Worm (Caenorhabditis elegans) whole organism, L4 larva: Measurements from ENCODE around the gene F59A1.12.
A peak's percentile ranks its signal among the peaks of the same experiment; 100 is the strongest.

Experiments used
- D1046.2 ChIP-seq: fragments of 200-800 bp; sonication (Bioruptor generic); IDR thresholded peaks from 2 replicates; pipeline ENCODE4 v1.3.6; 2022; ENCODE audit warnings: missing genetic modification characterization, missing compliant biosample characterization
- F49E8.2 ChIP-seq: sonication (generic microtip); optimal IDR thresholded peaks from 2 replicates; lab custom pipeline; 2016; ENCODE audit warnings: missing compliant biosample characterization, mild to moderate bottlenecking, missing genetic modification characterization, borderline replicate concordance
- Y105C5A.15 ChIP-seq: fragments of 200-800 bp; sonication (Bioruptor generic); IDR thresholded peaks from 2 replicates; pipeline ENCODE4 v1.3.6; 2022; ENCODE audit warnings: missing genetic modification characterization, missing compliant biosample characterization
- Y48G9A.11 ChIP-seq: fragments of 200-800 bp; sonication (Bioruptor generic); IDR thresholded peaks from 2 replicates; pipeline ENCODE4 v1.3.6; 2022; ENCODE audit warnings: missing genetic modification reagents, missing genetic modification characterization, missing compliant biosample characterization
- ZK337.2 ChIP-seq: fragments of 200-800 bp; sonication (Bioruptor generic); IDR thresholded peaks from 2 replicates; pipeline ENCODE4 v1.3.6; 2022; ENCODE audit warnings: missing genetic modification reagents, missing genetic modification characterization, missing compliant biosample characterization
- ZK546.5 ChIP-seq, 2 experiments: sonication (generic microtip); optimal IDR thresholded peaks; 2 replicates each; lab custom pipeline; 2017; ENCODE audit warnings: missing biosample characterization in 2 of 2, missing genetic modification characterization in 2 of 2
- aha-1 ChIP-seq: fragments of 150-350 bp; peaks from one replicate; lab custom pipeline; 2014; ENCODE audit warnings: missing biosample characterization, missing genetic modification characterization
- aly-2 ChIP-seq: sonication (generic microtip); optimal IDR thresholded peaks from 2 replicates; lab custom pipeline; 2018; ENCODE audit warnings: missing biosample characterization, missing genetic modification characterization
- arid-1 ChIP-seq: fragments of 200-800 bp; sonication (Bioruptor generic); conservative IDR thresholded peaks from 2 replicates; pipeline ENCODE4 v1.3.6; 2022; ENCODE audit warnings: missing genetic modification reagents, missing genetic modification characterization, missing compliant biosample characterization
- ceh-44 ChIP-seq: fragments of 200-800 bp; sonication (Bioruptor generic); IDR thresholded peaks from 2 replicates; pipeline ENCODE4 v1.3.6; 2022; ENCODE audit warnings: missing genetic modification reagents, missing genetic modification characterization, missing compliant biosample characterization
- ceh-82 ChIP-seq: sonication (generic microtip); optimal IDR thresholded peaks from 2 replicates; lab custom pipeline; 2017; ENCODE audit warnings: missing biosample characterization, missing genetic modification characterization
- daf-12 ChIP-seq: fragments of 150-350 bp; optimal IDR thresholded peaks from 2 replicates; lab custom pipeline; 2014; ENCODE audit warnings: missing biosample characterization, missing genetic modification reagents, missing genetic modification characterization
- daf-16 ChIP-seq, 3 experiments: sonication (generic microtip); optimal IDR thresholded peaks; 2 replicates each; lab custom pipeline; 2016 to 2017; ENCODE audit warnings: missing genetic modification characterization in 3 of 3, missing genetic modification reagents in 3 of 3, mild to moderate bottlenecking in 2 of 3, missing compliant biosample characterization in 2 of 3, missing biosample characterization in 1 of 3, moderate library complexity in 1 of 3
- dmd-6 ChIP-seq: fragments of 200-800 bp; sonication (Bioruptor generic); IDR thresholded peaks from 2 replicates; pipeline ENCODE4 v1.3.6; 2022; ENCODE audit warnings: missing genetic modification reagents, missing genetic modification characterization, missing compliant biosample characterization
- egl-43 ChIP-seq: fragments of 200-800 bp; sonication (Bioruptor generic); IDR thresholded peaks from 2 replicates; pipeline ENCODE4 v1.3.6; 2022; ENCODE audit warnings: missing genetic modification reagents, missing genetic modification characterization, missing compliant biosample characterization
- fos-1 ChIP-seq: fragments of 150-350 bp; optimal IDR thresholded peaks from 2 replicates; lab custom pipeline; 2014; ENCODE audit warnings: missing biosample characterization, missing genetic modification characterization
- hif-1 ChIP-seq, 2 experiments: sonication (generic microtip); optimal IDR thresholded peaks; 2 replicates each; lab custom pipeline; 2016 to 2017; ENCODE audit warnings: missing compliant biosample characterization in 2 of 2, missing genetic modification characterization in 2 of 2, missing genetic modification reagents in 2 of 2, missing genotype in 2 of 2, mild to moderate bottlenecking in 1 of 2
- hlh-11 ChIP-seq: fragments of 200-800 bp; sonication (Bioruptor generic); optimal IDR thresholded peaks from 2 replicates; lab custom pipeline; 2018; ENCODE audit warnings: mild to moderate bottlenecking, missing genetic modification characterization, missing compliant biosample characterization
- hlh-30 ChIP-seq: sonication (generic microtip); optimal IDR thresholded peaks from 2 replicates; lab custom pipeline; 2017; ENCODE audit warnings: antibody characterized with exemption, mild to moderate bottlenecking, missing genetic modification characterization, missing compliant biosample characterization; ENCODE audit not compliant: insufficient read depth
- lin-1 ChIP-seq: fragments of 200-800 bp; sonication (Bioruptor generic); IDR thresholded peaks from 2 replicates; pipeline ENCODE4 v1.3.6; 2022; ENCODE audit warnings: missing genetic modification reagents, missing genetic modification characterization, missing compliant biosample characterization
- lin-39 ChIP-seq: fragments of 150-350 bp; optimal IDR thresholded peaks from 2 replicates; lab custom pipeline; 2014; ENCODE audit warnings: missing biosample characterization, missing genetic modification reagents, missing genetic modification characterization
- madf-5 ChIP-seq, 2 experiments: fragments of 200-800 bp; sonication (Bioruptor generic); IDR thresholded peaks; 2 replicates each; pipeline ENCODE4 v1.3.6; 2022; ENCODE audit warnings: missing compliant biosample characterization in 2 of 2, missing genetic modification characterization in 2 of 2
- mep-1 ChIP-seq: fragments of 150-350 bp; sonication (generic microtip); optimal IDR thresholded peaks from 3 replicates; lab custom pipeline; 2014; ENCODE audit warnings: missing biosample characterization, missing genetic modification characterization
- nhr-11 ChIP-seq: fragments of 150-350 bp; optimal IDR thresholded peaks from 2 replicates; lab custom pipeline; 2014; ENCODE audit warnings: missing biosample characterization, missing genetic modification characterization
- nhr-111 ChIP-seq: fragments of 200-800 bp; sonication (Bioruptor generic); optimal IDR thresholded peaks from 2 replicates; lab custom pipeline; 2018; ENCODE audit warnings: mild to moderate bottlenecking, missing genetic modification characterization, missing compliant biosample characterization
- nhr-237 ChIP-seq: sonication (generic microtip); optimal IDR thresholded peaks from 2 replicates; lab custom pipeline; 2017; ENCODE audit warnings: missing biosample characterization, missing genetic modification characterization
- nhr-25 ChIP-seq: sonication (generic microtip); optimal IDR thresholded peaks from 2 replicates; lab custom pipeline; 2017; ENCODE audit warnings: missing genetic modification characterization, mild to moderate bottlenecking, missing compliant biosample characterization, antibody characterized with exemption, moderate library complexity, borderline replicate concordance; ENCODE audit not compliant: insufficient read depth
- nhr-28 ChIP-seq: fragments of 150-350 bp; optimal IDR thresholded peaks from 2 replicates; lab custom pipeline; 2014; ENCODE audit warnings: missing biosample characterization, missing genetic modification characterization
- nhr-48 ChIP-seq: sonication (generic microtip); optimal IDR thresholded peaks from 2 replicates; lab custom pipeline; 2016; ENCODE audit warnings: mild to moderate bottlenecking, missing genetic modification characterization, missing compliant biosample characterization
- nhr-76 ChIP-seq: fragments of 150-350 bp; optimal IDR thresholded peaks from 2 replicates; lab custom pipeline; 2014; ENCODE audit warnings: missing biosample characterization, missing genetic modification characterization
- php-3 ChIP-seq: fragments of 200-800 bp; sonication (Bioruptor generic); IDR thresholded peaks from 2 replicates; pipeline ENCODE4 v1.3.6; 2022; ENCODE audit warnings: missing genetic modification reagents, missing genetic modification characterization, missing compliant biosample characterization
- pqm-1 ChIP-seq: sonication (generic microtip); optimal IDR thresholded peaks from 2 replicates; lab custom pipeline; 2017; ENCODE audit warnings: missing biosample characterization, missing genetic modification characterization
- saeg-2 ChIP-seq: fragments of 200-800 bp; sonication (Bioruptor generic); IDR thresholded peaks from 2 replicates; pipeline ENCODE4 v1.3.6; 2022; ENCODE audit warnings: missing genetic modification reagents, missing genetic modification characterization, missing compliant biosample characterization
- set-16 ChIP-seq: fragments of 200-800 bp; sonication (Bioruptor generic); IDR thresholded peaks from 2 replicates; pipeline ENCODE4 v1.3.6; 2022; ENCODE audit warnings: missing genetic modification reagents, missing genetic modification characterization, missing compliant biosample characterization
- skn-1 ChIP-seq: fragments of 150-350 bp; optimal IDR thresholded peaks from 2 replicates; lab custom pipeline; 2014; ENCODE audit warnings: missing biosample characterization, missing genetic modification characterization
- snpc-4 ChIP-seq: fragments of 150-350 bp; optimal IDR thresholded peaks from 2 replicates; lab custom pipeline; 2014; ENCODE audit warnings: missing biosample characterization, missing genetic modification characterization
- spr-1 ChIP-seq: sonication (generic microtip); optimal IDR thresholded peaks from 2 replicates; lab custom pipeline; 2016; ENCODE audit warnings: mild to moderate bottlenecking, missing genetic modification characterization, missing compliant biosample characterization
- tag-97 ChIP-seq: fragments of 200-800 bp; sonication (Bioruptor generic); IDR thresholded peaks from 2 replicates; pipeline ENCODE4 v1.3.6; 2022; ENCODE audit warnings: missing genetic modification characterization, missing compliant biosample characterization
- tra-1 ChIP-seq: fragments of 200-800 bp; sonication (Bioruptor generic); IDR thresholded peaks from 2 replicates; pipeline ENCODE4 v1.3.6; 2022; ENCODE audit warnings: missing genetic modification reagents, missing genetic modification characterization, missing compliant biosample characterization
- vab-7 ChIP-seq: fragments of 200-800 bp; sonication (Bioruptor generic); IDR thresholded peaks from 2 replicates; pipeline ENCODE4 v1.3.6; 2022; ENCODE audit warnings: missing genetic modification reagents, missing genetic modification characterization, missing compliant biosample characterization
- zfp-2 ChIP-seq: sonication (generic microtip); optimal IDR thresholded peaks from 2 replicates; lab custom pipeline; 2016; ENCODE audit warnings: mild to moderate bottlenecking, missing genetic modification characterization, missing compliant biosample characterization
- zfp-3 ChIP-seq: fragments of 200-800 bp; sonication (Bioruptor generic); conservative IDR thresholded peaks from 2 replicates; pipeline ENCODE4 v1.3.6; 2022; ENCODE audit warnings: missing genetic modification reagents, missing genetic modification characterization, missing compliant biosample characterization

The F59A1.12 gene

ce11 chrV:17665906-17666305 is 1.7 kb downstream of the F59A1.12 start, which contains the start of gene F59A1.11:
Gene F59A1.11 (minus strand): TSS chrV:17666006.
- TF ChIP-seq hif-1 (tag; optimal IDR thresholded peaks at IDR 0.05; lab: Kevin White, UChicago) (no peak), zfp-3 (GFP tag; lab: Robert Waterston, UW) (no peak), lin-1 (GFP tag; lab: Robert Waterston, UW) (no peak), nhr-48 (no peak), daf-16 (GFP tag; optimal IDR thresholded peaks at IDR 0.05; lab: Kevin White, UChicago) (no peak), daf-16 (tag; optimal IDR thresholded peaks at IDR 0.05; lab: Kevin White, UChicago) (no peak)

DNA sequence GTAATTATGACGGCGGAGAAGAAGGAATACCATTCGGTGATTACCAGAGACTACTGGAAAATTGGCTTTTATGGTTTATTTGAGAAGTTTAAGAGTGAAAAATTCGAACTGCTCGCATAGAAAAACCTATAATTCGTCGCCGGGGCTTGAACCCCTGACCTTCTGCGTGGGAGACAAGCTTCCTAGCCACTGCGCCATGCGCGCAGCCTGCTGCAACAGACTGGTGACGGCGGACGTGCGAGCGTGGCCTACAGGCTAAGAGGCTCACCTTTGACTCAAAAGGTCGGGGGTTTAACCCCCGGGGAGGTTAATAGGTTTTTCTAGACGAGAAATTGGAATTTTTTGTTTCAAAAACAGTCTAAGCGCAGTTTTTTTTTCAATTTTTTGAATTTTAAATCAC is 3.2 kb downstream of the F59A1.12 start:
- TF ChIP-seq ceh-82 (tag; lab: Kevin White, UChicago) (no peak), ceh-44 (no peak), vab-7 (GFP tag; lab: Robert Waterston, UW) (0 out of 2 replicates have a peak, but pooled peaks have one; percentile 29), aha-1 (tag; lab: Kevin White, UChicago) (peak; percentile 3), Y48G9A.11 (GFP tag; lab: Robert Waterston, UW) (0 out of 2 replicates have a peak, but pooled peaks have one; percentile 39), hlh-30 (tag; lab: Kevin White, UChicago) (no peak), tag-97 (GFP tag; lab: Robert Waterston, UW) (no peak), Y105C5A.15 (GFP tag; lab: Robert Waterston, UW) (no peak), mep-1 (tag; lab: Kevin White, UChicago) (no peak), nhr-76 (tag; lab: Kevin White, UChicago) (no peak), set-16 (peak; percentile 69)

DNA sequence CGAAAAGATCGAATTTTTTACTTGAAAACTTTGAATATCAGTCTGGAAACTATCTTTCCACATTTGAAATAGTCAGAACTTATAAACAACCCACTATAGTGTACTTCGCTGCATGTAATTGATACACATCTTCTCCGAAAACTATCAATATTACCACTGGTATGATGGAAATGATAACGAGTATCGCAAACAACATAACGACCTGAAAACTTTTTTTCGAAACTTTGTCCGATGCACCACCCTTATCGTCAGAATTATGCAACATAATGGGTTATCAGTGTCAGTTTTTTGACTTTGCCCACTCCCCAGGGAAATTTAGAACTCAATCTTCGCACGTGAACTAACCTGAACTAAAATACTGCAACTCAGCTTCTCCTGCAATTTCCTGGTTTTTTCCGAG is 5.3 kb downstream of the F59A1.12 start:
- TF ChIP-seq nhr-11 (no peak), tra-1 (GFP tag; lab: Robert Waterston, UW) (0 out of 2 replicates have a peak, but pooled peaks have one; percentile 34), lin-39 (tag; lab: Kevin White, UChicago) (no peak), spr-1 (tag; lab: Kevin White, UChicago) (no peak), F49E8.2 (tag; lab: Kevin White, UChicago) (no peak), aly-2 (no peak), daf-16 (GFP tag; optimal IDR thresholded peaks at IDR 0.05; lab: Kevin White, UChicago) (no peak), daf-16 (tag; optimal IDR thresholded peaks at IDR 0.05; lab: Kevin White, UChicago) (peak; percentile 92), saeg-2 (GFP tag; lab: Robert Waterston, UW) (no peak), hif-1 (tag; optimal IDR thresholded peaks at IDR 0.05; lab: Kevin White, UChicago) (no peak), vab-7 (GFP tag; lab: Robert Waterston, UW) (no peak), madf-5 (GFP tag; IDR thresholded peaks at IDR 0.05; lab: Robert Waterston, UW) (no peak), php-3 (GFP tag; lab: Robert Waterston, UW) (peak; percentile 65; the same call in 1 of the 2 replicates), dmd-6 (peak; percentile 86), D1046.2 (GFP tag; lab: Robert Waterston, UW) (no peak), egl-43 (GFP tag; lab: Robert Waterston, UW) (no peak), aha-1 (tag; lab: Kevin White, UChicago) (peak; percentile 40), pqm-1 (tag; lab: Kevin White, UChicago) (peak; percentile 82), nhr-28 (tag; lab: Kevin White, UChicago) (peak; percentile 58), ceh-44 (no peak), hlh-11 (tag; lab: Kevin White, UChicago) (peak; percentile 57)

ce11 chrV:17660003-17660402 is 7.6 kb downstream of the F59A1.12 start, which contains the start of gene dgat-2:
Gene dgat-2 (plus strand): TSS chrV:17660303.
- TF ChIP-seq set-16 (peak; percentile 66), aha-1 (tag; lab: Kevin White, UChicago) (peak; percentile 19), dmd-6 (no peak)

- TF ChIP-seq nhr-237 (tag; lab: Kevin White, UChicago) (no peak), daf-12 (tag; lab: Kevin White, UChicago) (no peak), nhr-111 (GFP tag; lab: Kevin White, UChicago) (no peak), vab-7 (GFP tag; lab: Robert Waterston, UW) (no peak), nhr-25 (tag; lab: Kevin White, UChicago) (no peak), snpc-4 (tag; lab: Kevin White, UChicago) (no peak), zfp-2 (tag; lab: Kevin White, UChicago) (no peak), ZK337.2 (GFP tag; lab: Robert Waterston, UW) (no peak), ZK546.5 (tag; optimal IDR thresholded peaks at IDR 0.05; lab: Kevin White, UChicago) (no peak), D1046.2 (GFP tag; lab: Robert Waterston, UW) (no peak), arid-1 (GFP tag; lab: Robert Waterston, UW) (no peak), zfp-3 (GFP tag; lab: Robert Waterston, UW) (no peak), fos-1 (tag; lab: Kevin White, UChicago) (no peak), skn-1 (tag; lab: Kevin White, UChicago) (no peak)
Measured at ce11 chrV:17659228-17659627, 8.3 kb downstream of the F59A1.12 start, which contains the start of gene fbxa-108. Gene fbxa-108 (minus strand): TSS chrV:17659385.
